Fruit fly (Drosophila melanogaster) whole organism, prepupa: ENCODE measurements around the gene pall.

Source experiments
- Blimp-1 ChIP-seq: fragments of 200-800 bp; sonication (Bioruptor generic); optimal IDR thresholded peaks from 3 replicates; lab custom pipeline; 2017; ENCODE audit warnings: missing biosample characterization, missing genetic modification characterization, mild to moderate bottlenecking, moderate library complexity, missing genetic modification reagents
- CG10631 ChIP-seq: fragments of 200-800 bp; sonication (Bioruptor generic); optimal IDR thresholded peaks from 2 replicates; lab custom pipeline; 2016; ENCODE audit warnings: missing biosample characterization, missing genetic modification characterization
- CG10669 ChIP-seq: fragments of 200-800 bp; sonication (Bioruptor generic); optimal IDR thresholded peaks from 3 replicates; lab custom pipeline; 2018; ENCODE audit warnings: missing biosample characterization, mild to moderate bottlenecking, missing genetic modification characterization, moderate library complexity
- CG11294 ChIP-seq: fragments of 200-800 bp; sonication (Bioruptor generic); IDR thresholded peaks from 2 replicates; pipeline ENCODE4 v1.3.6; 2022; ENCODE audit warnings: missing biosample characterization, missing genetic modification characterization
- CG11762 ChIP-seq: fragments of 200-800 bp; sonication (Bioruptor generic); optimal IDR thresholded peaks from 3 replicates; lab custom pipeline; 2016; ENCODE audit warnings: missing biosample characterization, missing genetic modification characterization; ENCODE audit not compliant: insufficient read depth
- CG15336 ChIP-seq: fragments of 200-800 bp; sonication (Bioruptor generic); IDR thresholded peaks from 2 replicates; pipeline ENCODE4 v1.3.6; 2022; ENCODE audit warnings: missing biosample characterization, missing genetic modification characterization
- CG1621 ChIP-seq: fragments of 200-800 bp; sonication (Bioruptor generic); optimal IDR thresholded peaks from 3 replicates; lab custom pipeline; 2018; ENCODE audit warnings: missing biosample characterization, mild to moderate bottlenecking, missing genetic modification characterization
- CG16779 ChIP-seq: fragments of 200-800 bp; sonication (Bioruptor generic); optimal IDR thresholded peaks from 3 replicates; lab custom pipeline; 2017; ENCODE audit warnings: missing biosample characterization, mild to moderate bottlenecking, missing genetic modification characterization
- CG3032 ChIP-seq: fragments of 200-800 bp; optimal IDR thresholded peaks from 2 replicates; lab custom pipeline; 2019; ENCODE audit warnings: missing biosample characterization, mild to moderate bottlenecking, missing genetic modification characterization, moderate library complexity
- CG31627 ChIP-seq: fragments of 200-800 bp; sonication (Bioruptor generic); optimal IDR thresholded peaks from 3 replicates; lab custom pipeline; 2016; ENCODE audit warnings: missing biosample characterization, missing genetic modification characterization
- CG32006 ChIP-seq: fragments of 200-800 bp; sonication (Bioruptor generic); optimal IDR thresholded peaks from 3 replicates; lab custom pipeline; 2017; ENCODE audit warnings: missing biosample characterization, mild to moderate bottlenecking, missing genetic modification characterization
- CG34406 ChIP-seq: fragments of 200-800 bp; sonication (Bioruptor generic); optimal IDR thresholded peaks from 3 replicates; lab custom pipeline; 2016; ENCODE audit warnings: missing biosample characterization, missing genetic modification characterization
- CG3919 ChIP-seq: fragments of 200-800 bp; sonication (Bioruptor generic); optimal IDR thresholded peaks from 3 replicates; lab custom pipeline; 2016; ENCODE audit warnings: missing biosample characterization, missing genetic modification characterization
- CG4318 ChIP-seq: fragments of 200-800 bp; sonication (Bioruptor generic); optimal IDR thresholded peaks from 3 replicates; lab custom pipeline; 2017; ENCODE audit warnings: missing biosample characterization, mild to moderate bottlenecking, missing genetic modification characterization
- CG6163 ChIP-seq: fragments of 200-800 bp; sonication (Bioruptor generic); IDR thresholded peaks from 3 replicates; pipeline ENCODE4 v1.3.6; 2022; ENCODE audit warnings: missing biosample characterization, missing genetic modification characterization
- CG6276 ChIP-seq: fragments of 200-800 bp; sonication (Bioruptor generic); optimal IDR thresholded peaks from 2 replicates; lab custom pipeline; 2017; ENCODE audit warnings: missing biosample characterization, mild to moderate bottlenecking, missing genetic modification characterization
- CG6792 ChIP-seq: fragments of 200-800 bp; sonication (Bioruptor generic); optimal IDR thresholded peaks from 3 replicates; lab custom pipeline; 2016; ENCODE audit warnings: missing biosample characterization, missing genetic modification characterization
- CG6808 ChIP-seq: fragments of 200-800 bp; sonication (Bioruptor generic); optimal IDR thresholded peaks from 3 replicates; lab custom pipeline; 2017; ENCODE audit warnings: missing biosample characterization, missing genetic modification characterization, mild to moderate bottlenecking, moderate library complexity, missing genetic modification reagents
- CG6854 ChIP-seq: fragments of 200-800 bp; sonication (Bioruptor generic); optimal IDR thresholded peaks from 2 replicates; lab custom pipeline; 2017; ENCODE audit warnings: missing biosample characterization, mild to moderate bottlenecking, missing genetic modification characterization
- CG7368 ChIP-seq: fragments of 200-800 bp; sonication (Bioruptor generic); optimal IDR thresholded peaks from 3 replicates; lab custom pipeline; 2016; ENCODE audit warnings: missing biosample characterization, missing genetic modification characterization
- CG8119 ChIP-seq: fragments of 200-800 bp; sonication (Bioruptor generic); IDR thresholded peaks from 3 replicates; pipeline ENCODE4 v1.3.6; 2022; ENCODE audit warnings: missing biosample characterization, missing genetic modification characterization
- CG8319 ChIP-seq: fragments of 200-800 bp; sonication (Bioruptor generic); optimal IDR thresholded peaks from 3 replicates; lab custom pipeline; 2016; ENCODE audit warnings: missing biosample characterization, missing genetic modification characterization
- CG8632 ChIP-seq: fragments of 200-800 bp; sonication (Bioruptor generic); optimal IDR thresholded peaks from 3 replicates; lab custom pipeline; 2016; ENCODE audit warnings: missing biosample characterization, missing genetic modification characterization
- CG9139 ChIP-seq: fragments of 200-800 bp; sonication (Bioruptor generic); optimal IDR thresholded peaks from 3 replicates; lab custom pipeline; 2017; ENCODE audit warnings: missing biosample characterization, mild to moderate bottlenecking, missing genetic modification characterization
- Eip75B ChIP-seq: fragments of 200-800 bp; sonication (Bioruptor generic); optimal IDR thresholded peaks from 3 replicates; lab custom pipeline; 2016; ENCODE audit warnings: missing biosample characterization, missing genetic modification characterization
- Eip78C ChIP-seq: fragments of 200-800 bp; sonication (Bioruptor generic); peaks from one replicate; lab custom pipeline; 2016; ENCODE audit warnings: missing biosample characterization, missing genetic modification characterization
- Ets21C ChIP-seq: fragments of 200-800 bp; sonication (Bioruptor generic); optimal IDR thresholded peaks from 3 replicates; lab custom pipeline; 2016; ENCODE audit warnings: missing biosample characterization, missing genetic modification characterization
- Ets96B ChIP-seq: fragments of 200-800 bp; optimal IDR thresholded peaks from 2 replicates; lab custom pipeline; 2019; ENCODE audit warnings: missing biosample characterization, mild to moderate bottlenecking, missing genetic modification characterization, moderate library complexity
- Gug ChIP-seq: fragments of 200-800 bp; sonication (Bioruptor generic); IDR thresholded peaks from 2 replicates; pipeline ENCODE4 v1.3.6; 2022; ENCODE audit warnings: missing biosample characterization, missing genetic modification characterization
- Hr39 ChIP-seq: fragments of 200-800 bp; sonication (Bioruptor generic); optimal IDR thresholded peaks from 2 replicates; lab custom pipeline; 2016; ENCODE audit warnings: missing biosample characterization, missing genetic modification characterization
- Hr4 ChIP-seq: fragments of 200-800 bp; sonication (Bioruptor generic); optimal IDR thresholded peaks from 3 replicates; lab custom pipeline; 2016; ENCODE audit warnings: missing biosample characterization, missing genetic modification characterization
- OdsH ChIP-seq: fragments of 200-800 bp; sonication (Bioruptor generic); optimal IDR thresholded peaks from 3 replicates; lab custom pipeline; 2016; ENCODE audit warnings: missing biosample characterization, missing genetic modification characterization
- Smox ChIP-seq: fragments of 200-800 bp; sonication (Bioruptor generic); optimal IDR thresholded peaks from 3 replicates; lab custom pipeline; 2016; ENCODE audit warnings: missing biosample characterization, missing genetic modification characterization
- Sox102F ChIP-seq: fragments of 200-800 bp; sonication (Bioruptor generic); optimal IDR thresholded peaks from 2 replicates; lab custom pipeline; 2016; ENCODE audit warnings: missing biosample characterization, mild to moderate bottlenecking, missing genetic modification characterization
- Sox15 ChIP-seq: fragments of 200-800 bp; sonication (Bioruptor generic); optimal IDR thresholded peaks from 3 replicates; lab custom pipeline; 2016; ENCODE audit warnings: missing biosample characterization, missing genetic modification characterization
- achi ChIP-seq: fragments of 200-800 bp; sonication (Bioruptor generic); optimal IDR thresholded peaks from 3 replicates; lab custom pipeline; 2016; ENCODE audit warnings: missing biosample characterization, missing genetic modification characterization
- acj6 ChIP-seq: fragments of 200-800 bp; sonication (Bioruptor generic); optimal IDR thresholded peaks from 3 replicates; lab custom pipeline; 2016; ENCODE audit warnings: missing biosample characterization, missing genetic modification characterization
- cyc ChIP-seq: fragments of 200-800 bp; sonication (Bioruptor generic); optimal IDR thresholded peaks from 3 replicates; lab custom pipeline; 2016; ENCODE audit warnings: missing biosample characterization, missing genetic modification characterization
- dac ChIP-seq: fragments of 200-800 bp; sonication (Bioruptor generic); optimal IDR thresholded peaks from 2 replicates; lab custom pipeline; 2017; ENCODE audit warnings: missing biosample characterization, mild to moderate bottlenecking, missing genetic modification characterization
- dsx ChIP-seq: fragments of 200-800 bp; optimal IDR thresholded peaks from 3 replicates; lab custom pipeline; 2019; ENCODE audit warnings: missing biosample characterization, mild to moderate bottlenecking, missing genetic modification characterization, moderate library complexity; ENCODE audit not compliant: poor library complexity, severe bottlenecking
- esn ChIP-seq: fragments of 200-800 bp; sonication (Bioruptor generic); optimal IDR thresholded peaks from 2 replicates; lab custom pipeline; 2016; ENCODE audit warnings: missing biosample characterization, mild to moderate bottlenecking, missing genetic modification characterization, moderate library complexity
- fd59A ChIP-seq: fragments of 200-800 bp; sonication (Bioruptor generic); optimal IDR thresholded peaks from 2 replicates; lab custom pipeline; 2017; ENCODE audit warnings: missing biosample characterization, mild to moderate bottlenecking, missing genetic modification characterization, missing genetic modification reagents
- fkh ChIP-seq: fragments of 200-800 bp; sonication (Bioruptor generic); optimal IDR thresholded peaks from 3 replicates; lab custom pipeline; 2017; ENCODE audit warnings: missing biosample characterization, mild to moderate bottlenecking, missing genetic modification characterization, moderate library complexity
- lz ChIP-seq: fragments of 200-800 bp; sonication (Bioruptor generic); optimal IDR thresholded peaks from 3 replicates; lab custom pipeline; 2016; ENCODE audit warnings: missing biosample characterization, missing genetic modification characterization
- pdm3 ChIP-seq: fragments of 200-800 bp; sonication (Bioruptor generic); optimal IDR thresholded peaks from 3 replicates; lab custom pipeline; 2016; ENCODE audit warnings: missing biosample characterization, missing genetic modification characterization
- salr ChIP-seq, 2 experiments: fragments of 200-800 bp; sonication (Bioruptor generic); optimal IDR thresholded peaks; 3 replicates each; lab custom pipeline; 2016 to 2018; ENCODE audit warnings: missing biosample characterization in 2 of 2, missing genetic modification characterization in 2 of 2, mild to moderate bottlenecking in 1 of 2
- spab ChIP-seq: fragments of 200-800 bp; sonication (Bioruptor generic); optimal IDR thresholded peaks from 2 replicates; lab custom pipeline; 2017; ENCODE audit warnings: missing biosample characterization, mild to moderate bottlenecking, missing genetic modification characterization, missing genetic modification reagents
- ss ChIP-seq, 2 experiments: fragments of 200-800 bp; sonication (Bioruptor generic); optimal IDR thresholded peaks; 2 replicates in 1 of 2; 3 replicates in 1 of 2; lab custom pipeline; 2017 to 2018; ENCODE audit warnings: mild to moderate bottlenecking in 2 of 2, missing biosample characterization in 2 of 2, missing genetic modification characterization in 2 of 2, moderate library complexity in 1 of 2
- svp ChIP-seq: fragments of 200-800 bp; sonication (Bioruptor generic); peaks from one replicate; lab custom pipeline; 2016; ENCODE audit warnings: missing biosample characterization, missing genetic modification characterization
- vri ChIP-seq: fragments of 200-800 bp; sonication (Bioruptor generic); optimal IDR thresholded peaks from 3 replicates; lab custom pipeline; 2016; ENCODE audit warnings: missing biosample characterization, mild to moderate bottlenecking, missing genetic modification characterization

pall gene

DNA sequence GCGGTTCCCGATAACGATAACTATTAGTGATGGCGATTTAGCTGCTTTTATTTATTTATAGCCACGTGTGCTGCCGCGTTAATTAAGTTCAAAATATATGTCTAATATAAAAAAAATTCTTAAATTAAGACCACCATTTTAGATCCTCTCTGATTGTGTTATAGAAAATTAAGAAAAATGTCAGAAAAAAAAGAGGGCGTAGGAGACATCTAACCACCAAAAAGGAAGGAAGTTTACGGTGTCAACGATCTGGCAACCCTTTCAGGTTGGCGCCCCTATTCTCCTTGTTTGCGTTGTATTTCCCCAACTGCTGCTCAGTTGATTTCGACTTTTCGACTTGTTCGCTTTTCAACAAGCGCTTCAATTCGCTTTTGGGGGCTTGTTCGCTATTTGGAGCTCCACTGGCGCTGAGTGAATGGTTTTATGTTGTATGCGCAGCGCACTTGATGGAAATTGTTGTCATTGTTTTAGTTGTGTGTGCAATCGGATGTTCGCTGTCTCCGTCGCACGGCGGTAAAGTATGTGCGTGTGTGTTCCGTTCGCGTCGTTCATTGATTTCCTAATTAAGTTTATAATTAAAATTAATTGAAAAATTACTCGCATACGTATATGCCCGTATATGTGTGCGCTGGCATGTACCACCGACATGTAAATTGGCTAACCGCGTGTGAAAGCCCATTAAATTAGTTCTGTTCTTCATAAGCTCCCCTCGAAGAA is 26.7 kb downstream of the pall start, which contains the start of the genes CG3434 and CG44838:
CG3434 (minus strand) TSS at position 25 of the 717 bp plus-strand sequence.
CG44838 (plus strand) TSS at position 276 of the 717 bp plus-strand sequence.
- TF ChIP-seq acj6 (GFP tag; lab: Kevin White, UChicago) (peak; percentile 77), CG15336 (peak; percentile 63), CG11294 (GFP tag; lab: Robert Waterston, UW) (peak; percentile 52; the same call in 1 of the 2 replicates), CG6854 (GFP tag; lab: Kevin White, UChicago) (peak; percentile 53), CG1621 (peak; percentile 37), Eip78C (peak; percentile 92), cyc (GFP tag; lab: Kevin White, UChicago) (peak; percentile 69), CG8119 (GFP tag; lab: Robert Waterston, UW) (peak; percentile 72), pdm3 (GFP tag; lab: Kevin White, UChicago) (peak; percentile 80), salr (GFP tag; optimal IDR thresholded peaks at IDR 0.05; lab: Kevin White, UChicago) (peak; percentile 14 to 36), CG4318 (GFP tag; lab: Kevin White, UChicago) (peak; percentile 48), CG10669 (GFP tag; lab: Kevin White, UChicago) (peak; percentile 28), Smox (peak; percentile 78), dsx (GFP tag; lab: Kevin White, UChicago) (peak; percentile 47), CG32006 (peak; percentile 70), CG8632 (GFP tag; lab: Kevin White, UChicago) (peak; percentile 65), vri (peak; percentile 54), Sox15 (GFP tag; lab: Kevin White, UChicago) (peak; percentile 65), OdsH (GFP tag; lab: Kevin White, UChicago) (peak; percentile 68), fd59A (peak; percentile 48), CG10631 (GFP tag; lab: Kevin White, UChicago) (peak; percentile 75), CG6163 (peak; percentile 77), CG8319 (GFP tag; lab: Kevin White, UChicago) (peak; percentile 33), svp (GFP tag; lab: Kevin White, UChicago) (peak; percentile 90), CG6808 (GFP tag; lab: Kevin White, UChicago) (peak; percentile 41), CG6276 (GFP tag; lab: Kevin White, UChicago) (peak; percentile 79), ss (GFP tag; optimal IDR thresholded peaks at IDR 0.05; lab: Kevin White, UChicago) (peak; percentile 38 to 67), Hr4 (GFP tag; lab: Kevin White, UChicago) (peak; percentile 82), Ets21C (peak; percentile 46), CG9139 (GFP tag; lab: Kevin White, UChicago) (peak; percentile 2), Eip75B (GFP tag; lab: Kevin White, UChicago) (peak; percentile 70), Sox102F (GFP tag; lab: Kevin White, UChicago) (peak; percentile 62), Ets96B (tag; lab: Kevin White, UChicago) (peak; percentile 68), lz (peak; percentile 74), CG31627 (GFP tag; lab: Kevin White, UChicago) (peak; percentile 77), esn (GFP tag; lab: Kevin White, UChicago) (peak; percentile 82), spab (GFP tag; lab: Kevin White, UChicago) (peak; percentile 9), Hr39 (GFP tag; lab: Kevin White, UChicago) (peak; percentile 72), CG6792 (GFP tag; lab: Kevin White, UChicago) (peak; percentile 49), CG7368 (GFP tag; lab: Kevin White, UChicago) (peak; percentile 29), Gug (GFP tag; lab: Robert Waterston, UW) (peak; percentile 55), CG34406 (GFP tag; lab: Kevin White, UChicago) (peak; percentile 62), achi (peak; percentile 71), CG16779 (tag; lab: Kevin White, UChicago) (peak; percentile 12), dac (peak; percentile 55), CG3032 (tag; lab: Kevin White, UChicago) (peak; percentile 75), Blimp-1 (GFP tag; lab: Kevin White, UChicago) (no peak), CG11762 (GFP tag; lab: Kevin White, UChicago) (peak; percentile 20), CG3919 (GFP tag; lab: Kevin White, UChicago) (peak; percentile 76), fkh (GFP tag; lab: Kevin White, UChicago) (peak; percentile 93)
